Worm (Caenorhabditis elegans): Measurements from ENCODE around the gene cpg-23.

The cpg-23 gene

DNA sequence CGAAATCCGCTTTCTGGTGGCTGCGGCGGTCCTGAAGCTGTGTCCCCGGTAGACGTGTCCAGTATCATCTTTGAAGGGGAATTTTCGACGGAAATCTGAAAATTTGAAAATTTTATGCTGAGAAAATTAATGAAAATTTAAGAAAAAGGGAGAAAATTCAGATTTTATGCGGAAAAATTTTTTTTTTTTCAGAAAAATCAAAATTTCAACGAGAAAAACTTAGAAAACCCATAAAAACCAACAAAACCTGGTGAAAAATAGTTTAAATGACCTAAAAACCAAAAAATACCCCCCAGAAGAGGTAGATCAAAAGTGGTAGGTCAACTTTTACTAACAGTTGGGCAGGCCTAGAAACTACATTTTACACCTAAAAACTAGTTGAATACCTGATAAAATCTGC lies 7.1 kb upstream of the cpg-23 start, which contains the start of gene Y39B6A.10:
Y39B6A.10 (minus strand) TSS at position 101 of the 400 bp plus-strand sequence.
- no peak for TF ChIP-seq unc-62 (GFP tag; optimal IDR thresholded peaks at IDR 0.05)

DNA sequence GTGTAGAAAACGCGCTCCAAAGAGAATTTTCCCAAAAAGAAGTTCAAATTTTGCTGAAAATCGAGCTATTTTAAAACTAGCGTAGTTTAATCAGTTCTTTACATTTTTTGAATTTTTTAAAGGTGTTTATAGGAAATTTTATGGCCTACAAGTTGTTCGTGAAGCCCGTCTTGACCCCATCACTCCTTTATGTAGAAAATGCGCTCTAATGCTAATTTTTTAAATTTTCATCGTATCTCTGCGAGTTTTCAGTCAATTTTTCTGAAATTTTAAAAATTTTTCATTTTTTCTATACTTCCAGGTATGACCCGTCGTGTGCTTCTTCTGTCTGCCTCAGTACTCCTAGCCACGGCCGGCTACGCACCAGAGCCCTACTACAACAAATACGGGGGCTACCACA lies 4.4 kb upstream of the cpg-23 start, which contains the start of gene Y39B6A.9:
Y39B6A.9 (plus strand) TSS at position 301 of the 400 bp plus-strand sequence.
- TF ChIP-seq unc-62 (GFP tag; optimal IDR thresholded peaks at IDR 0.05) = no peak

DNA sequence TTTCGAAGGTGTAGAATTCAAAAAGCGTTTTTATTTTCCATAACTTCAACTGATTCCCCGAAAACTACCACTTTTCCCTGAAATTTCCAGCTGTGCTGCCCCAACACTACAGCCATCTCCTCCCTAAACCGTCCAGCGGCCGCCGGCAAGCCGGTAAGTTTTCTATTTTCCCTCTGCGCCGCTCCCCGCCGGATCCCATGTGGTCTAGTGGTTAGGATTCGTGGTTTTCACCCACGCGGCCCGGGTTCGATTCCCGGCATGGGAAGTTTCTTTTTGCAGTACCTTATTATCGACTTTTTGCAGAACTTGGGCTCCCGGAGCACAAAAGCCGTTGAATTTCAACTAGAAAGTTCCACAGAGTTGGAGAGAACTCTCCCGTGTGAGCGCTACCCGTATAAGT lies 2.0 kb downstream of the cpg-23 start:
- TF ChIP-seq unc-62 (GFP tag; optimal IDR thresholded peaks at IDR 0.05) = no peak

DNA sequence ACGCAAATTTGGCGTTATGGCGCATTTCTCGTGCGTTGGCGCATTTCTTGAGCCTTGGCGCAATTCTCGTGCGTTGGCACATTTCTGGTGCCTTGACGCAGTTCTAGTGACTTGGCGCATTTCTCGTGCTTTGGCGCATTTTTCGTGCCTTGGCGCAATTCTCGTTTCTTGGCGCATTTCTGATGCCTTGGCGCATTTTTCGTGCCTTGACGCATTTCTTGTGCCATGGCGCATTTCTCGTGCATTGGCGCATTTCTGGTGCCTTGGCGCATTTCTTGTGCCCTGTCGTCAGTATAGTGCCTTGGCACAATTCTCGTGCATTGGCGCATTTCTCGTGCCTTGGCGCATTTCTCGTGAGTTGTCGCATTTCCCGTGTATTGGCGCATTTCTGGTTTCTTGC lies 7.8 kb downstream of the cpg-23 start:
- no peak for TF ChIP-seq unc-62 (GFP tag; optimal IDR thresholded peaks at IDR 0.05)

DNA sequence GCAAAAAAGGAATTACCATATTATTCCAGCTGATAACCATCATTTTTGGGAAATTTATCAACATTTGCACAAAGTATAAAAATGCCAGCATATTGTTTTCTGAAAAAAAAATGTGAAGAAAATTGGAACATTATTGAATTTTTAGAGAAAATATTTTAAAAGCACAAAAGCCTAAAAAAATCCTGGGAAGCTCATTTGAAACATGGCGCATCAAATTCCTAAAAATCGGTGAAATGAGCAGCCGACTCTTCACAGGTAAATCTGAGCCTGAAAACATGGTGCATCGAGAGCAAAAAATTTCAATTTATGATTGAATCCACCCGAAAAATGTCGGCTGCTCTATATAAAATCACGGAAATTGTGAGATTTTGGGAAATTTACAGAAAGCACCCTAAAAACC lies 8.5 kb downstream of the cpg-23 start, which contains the start of gene Y39B6A.7:
Y39B6A.7 (minus strand) TSS at position 101 of the 400 bp plus-strand sequence.
- TF ChIP-seq unc-62 (GFP tag; optimal IDR thresholded peaks at IDR 0.05) = no peak

DNA sequence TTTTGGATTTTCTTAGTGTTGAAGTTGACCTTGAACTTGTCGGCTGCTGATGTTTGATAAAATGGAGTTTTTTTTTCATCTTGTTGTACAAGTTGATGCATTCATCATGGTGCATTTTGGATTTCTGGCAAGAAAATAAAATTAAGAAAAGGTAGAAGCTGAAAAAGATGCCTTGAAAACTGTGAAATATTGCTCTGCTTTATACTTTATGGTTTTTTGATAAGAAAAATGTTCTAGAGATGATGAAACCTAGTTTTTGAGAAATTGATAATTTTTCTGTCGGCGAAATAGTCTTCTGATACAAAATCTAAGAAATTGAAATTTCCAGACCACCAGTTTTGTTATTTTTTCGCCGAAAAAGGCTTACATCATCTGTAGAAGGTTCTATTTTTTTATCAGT lies 11.7 kb downstream of the cpg-23 start, which contains the start of gene Y39B6A.69:
Y39B6A.69 (minus strand) TSS at position 101 of the 400 bp plus-strand sequence.
- no peak for TF ChIP-seq unc-62 (GFP tag; optimal IDR thresholded peaks at IDR 0.05)

DNA sequence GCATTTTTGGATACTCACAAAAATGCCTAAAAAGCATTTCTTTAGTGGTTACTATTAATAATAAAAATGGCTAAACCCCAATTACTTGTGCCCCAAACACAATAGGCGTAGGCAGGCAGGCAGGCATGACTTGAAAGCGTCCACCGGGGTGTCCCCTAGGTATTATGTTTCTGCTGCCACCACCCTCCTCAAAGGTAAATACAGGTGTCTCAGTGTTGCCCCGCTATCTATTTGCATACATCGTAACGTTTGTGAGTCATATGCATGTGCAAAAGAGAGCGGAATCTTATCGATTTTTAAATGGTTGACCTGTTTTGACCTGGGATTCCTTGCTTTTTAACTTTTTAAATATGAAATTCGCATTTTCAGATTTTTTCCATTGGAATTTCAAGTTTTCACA lies 12.6 kb downstream of the cpg-23 start:
- no peak for TF ChIP-seq unc-62 (GFP tag; optimal IDR thresholded peaks at IDR 0.05)

DNA sequence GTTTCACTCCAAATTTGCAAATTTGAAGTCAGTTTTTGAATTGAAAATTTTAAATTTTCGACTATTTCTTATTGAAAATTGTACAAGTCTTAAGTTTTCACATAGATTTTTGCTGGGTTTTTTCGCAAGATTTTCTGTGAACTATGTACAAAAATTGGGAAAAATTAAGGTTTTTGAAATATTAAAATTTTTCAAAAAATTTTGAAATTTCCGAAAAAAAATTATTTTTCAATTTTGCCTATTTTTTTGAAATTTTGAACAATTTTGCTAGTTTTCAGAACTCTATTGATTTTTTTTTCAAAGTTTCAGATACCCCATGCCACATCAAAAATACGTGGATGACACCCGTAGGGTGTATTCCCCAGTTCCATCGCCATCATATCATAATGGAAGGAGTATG lies 13.2 kb downstream of the cpg-23 start, which contains the start of gene tsp-13:
tsp-13 (plus strand) TSS at position 301 of the 400 bp plus-strand sequence.
- no peak for TF ChIP-seq unc-62 (GFP tag; optimal IDR thresholded peaks at IDR 0.05)

DNA sequence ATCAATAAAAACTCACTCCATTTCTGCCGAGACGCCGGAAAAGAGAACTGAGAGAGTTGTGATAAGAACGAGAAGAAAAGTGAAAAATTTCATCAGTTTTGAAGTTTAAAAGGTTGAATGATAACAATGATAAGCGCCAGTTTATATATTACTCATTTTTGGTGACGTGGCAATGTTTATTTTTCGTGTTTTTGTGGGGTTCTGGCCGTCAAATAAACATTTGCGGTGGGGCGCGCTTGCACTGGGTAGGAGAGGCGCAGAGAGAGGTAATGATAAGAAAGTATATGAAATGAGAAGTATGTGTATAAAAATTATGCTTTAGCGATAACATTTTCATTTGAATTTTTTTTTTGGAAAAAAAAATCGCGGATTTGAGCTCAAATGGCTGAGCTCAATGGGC lies 18.1 kb downstream of the cpg-23 start, which contains the start of gene Y39B6A.5:
Y39B6A.5 (minus strand) TSS at position 214 of the 400 bp plus-strand sequence.
- no peak for TF ChIP-seq unc-62 (GFP tag; optimal IDR thresholded peaks at IDR 0.05)

DNA sequence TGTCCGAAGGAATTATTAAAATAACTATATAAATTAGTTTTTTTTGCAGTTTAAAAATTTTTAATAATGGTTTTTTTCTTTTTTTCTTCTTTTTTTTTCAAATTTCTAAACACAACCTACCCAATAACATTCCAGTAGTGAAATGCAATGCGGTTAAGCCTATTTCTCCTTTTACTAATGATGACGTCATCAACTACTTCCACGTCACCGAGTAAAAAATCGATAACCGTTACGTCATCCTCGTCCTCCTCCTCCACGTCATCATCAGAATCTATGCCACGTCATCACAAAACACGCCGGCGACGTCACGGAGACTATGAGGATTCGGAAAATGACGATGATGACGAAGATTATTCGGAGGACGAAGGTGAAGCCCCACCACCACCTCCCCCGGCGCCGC lies 34.0 kb downstream of the cpg-23 start, which contains the start of gene hot-2:
hot-2 (plus strand) TSS at position 134 of the 400 bp plus-strand sequence.
- TF ChIP-seq unc-62 (GFP tag; optimal IDR thresholded peaks at IDR 0.05) = no peak

DNA sequence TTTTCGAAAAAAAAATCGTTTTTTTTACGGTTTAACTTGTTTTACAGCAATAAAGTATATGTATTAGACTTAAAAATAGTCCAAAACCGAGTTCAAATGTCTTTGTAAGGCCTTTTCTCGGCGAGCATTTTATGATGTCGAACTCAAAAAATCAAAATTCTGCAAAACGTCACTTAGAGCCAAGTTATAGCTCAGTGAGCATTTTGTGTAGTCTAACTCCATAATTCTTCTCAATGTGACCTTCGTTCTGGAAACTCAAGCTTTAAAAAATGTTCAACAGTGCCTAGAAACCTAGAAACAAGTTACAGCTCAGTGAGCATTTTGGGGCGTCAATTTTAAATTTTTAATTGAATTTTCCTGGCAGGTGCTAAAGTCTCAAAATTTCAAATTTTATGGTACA lies 35.1 kb downstream of the cpg-23 start:
- TF ChIP-seq unc-62 (GFP tag; optimal IDR thresholded peaks at IDR 0.05) = no peak

DNA sequence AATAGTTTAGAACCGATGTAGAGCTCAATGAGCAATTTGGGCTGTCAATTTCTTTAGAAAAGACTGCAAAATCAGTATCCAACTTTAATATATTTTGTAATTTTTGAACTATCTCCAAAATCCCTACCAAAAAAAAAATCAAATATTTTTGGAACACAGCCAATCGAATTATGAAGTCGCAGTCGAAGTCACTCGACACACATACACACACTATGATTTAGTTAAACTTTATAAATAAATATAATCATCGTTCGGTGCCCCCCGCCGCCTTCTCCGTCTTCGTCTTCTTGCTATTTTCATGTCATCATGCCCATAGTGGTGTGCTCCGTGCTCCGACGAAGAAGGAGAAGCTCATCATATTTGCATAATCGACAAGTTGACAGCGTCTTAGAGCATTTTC lies 36.5 kb downstream of the cpg-23 start:
- no peak for TF ChIP-seq unc-62 (GFP tag; optimal IDR thresholded peaks at IDR 0.05)

DNA sequence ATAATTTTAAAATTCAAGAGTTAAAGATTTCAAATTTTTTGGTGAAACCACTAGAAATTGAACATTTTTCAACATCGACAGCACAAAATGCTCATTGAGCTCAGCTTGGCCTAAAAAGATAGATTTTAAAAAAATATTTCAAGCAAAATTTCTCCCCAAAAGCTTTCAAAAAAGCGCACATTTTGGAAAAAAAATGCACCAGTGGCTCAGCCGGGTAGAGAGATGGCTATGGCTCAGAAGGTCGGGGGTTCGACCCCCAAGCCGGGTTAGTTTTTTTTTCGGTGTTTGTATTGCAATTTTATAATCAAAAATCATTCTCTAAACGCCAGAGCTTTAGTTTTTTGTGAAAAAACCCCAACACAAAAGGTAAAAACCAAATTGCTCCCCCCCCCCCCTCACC lies 37.2 kb downstream of the cpg-23 start:
- TF ChIP-seq unc-62 (GFP tag; optimal IDR thresholded peaks at IDR 0.05) = no peak

DNA sequence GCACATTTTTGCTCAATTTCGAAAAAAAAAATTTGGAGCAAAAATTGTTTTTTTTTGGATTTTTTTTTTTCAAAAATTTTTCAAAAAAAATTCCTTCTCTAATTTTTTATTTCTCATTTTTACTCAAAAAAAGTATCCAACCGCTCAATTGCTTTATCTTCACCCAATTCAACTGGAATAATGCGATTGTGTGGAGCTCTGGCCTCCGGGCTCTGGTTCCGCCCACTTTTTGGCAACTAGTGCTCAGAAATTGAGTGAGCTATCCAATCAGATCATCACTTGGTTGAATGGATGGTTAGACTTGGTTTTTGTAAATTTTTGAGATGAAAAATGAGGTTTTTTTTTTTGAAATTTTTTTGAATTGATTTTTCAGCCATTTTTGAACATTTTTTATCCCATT lies 38.3 kb downstream of the cpg-23 start:
- no peak for TF ChIP-seq unc-62 (GFP tag; optimal IDR thresholded peaks at IDR 0.05)

DNA sequence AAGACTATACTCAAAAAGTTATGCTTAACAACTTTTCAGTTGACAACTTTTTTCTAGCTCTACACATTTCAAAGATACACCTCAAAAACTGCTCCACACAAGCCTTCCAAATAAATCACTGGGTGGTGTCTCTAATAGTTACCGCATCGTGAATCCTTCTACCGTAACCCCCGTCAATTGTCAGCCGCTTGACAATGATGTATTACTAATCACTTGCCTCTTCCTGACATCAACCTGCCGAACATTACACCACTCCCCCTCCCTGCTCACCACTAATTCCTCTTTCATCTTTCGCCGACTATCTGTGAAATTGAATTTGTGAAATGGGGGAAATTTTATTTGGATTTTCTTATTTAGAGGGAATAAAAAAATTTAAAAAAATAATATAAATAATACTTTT lies 41.1 kb downstream of the cpg-23 start:
- no peak for TF ChIP-seq unc-62 (GFP tag; optimal IDR thresholded peaks at IDR 0.05)

DNA sequence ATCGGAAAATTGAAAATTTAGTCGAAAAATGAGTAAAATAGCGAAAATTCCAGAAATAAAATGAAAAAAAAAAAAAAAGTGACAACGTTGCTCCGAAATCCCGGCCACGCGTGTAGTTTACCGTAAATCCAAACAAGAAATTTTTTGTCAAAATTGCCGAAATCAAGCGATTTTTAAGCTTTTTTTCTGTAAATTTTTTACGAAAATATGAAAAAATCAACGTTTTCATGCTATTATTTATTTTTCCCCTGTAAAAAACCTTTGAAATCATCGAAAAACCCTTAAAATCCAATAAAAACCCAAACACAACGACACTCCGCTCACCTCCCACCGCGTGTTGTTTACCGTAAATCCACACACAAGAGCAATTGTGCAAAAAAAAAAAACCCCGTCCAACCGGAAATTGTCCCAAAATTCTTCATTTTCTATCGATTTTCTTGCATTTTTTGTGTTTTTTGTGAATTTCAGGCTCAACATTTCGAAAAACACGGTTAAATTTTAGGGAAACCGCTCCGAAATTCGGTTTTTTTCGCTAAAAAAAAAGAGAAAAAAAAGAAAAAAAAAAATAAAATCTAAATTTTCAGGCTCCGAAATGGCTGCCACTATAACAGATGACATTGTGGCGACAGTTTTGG lies 49.5 kb downstream of the cpg-23 start, which contains the start of the genes Y39B6A.3 and pph-5:
Y39B6A.3 (minus strand) TSS at position 51 of the 635 bp plus-strand sequence.
pph-5 (plus strand) TSS at position 585 of the 635 bp plus-strand sequence.
- no peak for TF ChIP-seq unc-62 (GFP tag; optimal IDR thresholded peaks at IDR 0.05)

Data from whole organism, dauer.